Worm (Caenorhabditis elegans) whole organism, L4/young adult: ENCODE results near the gene ZK856.11.

Source experiments
- dao-5 ChIP-seq: sonication (generic microtip); optimal IDR thresholded peaks from 2 replicates; lab custom pipeline; 2016; ENCODE audit warnings: missing genotype, missing genetic modification characterization, moderate library complexity, missing compliant biosample characterization
- him-1 ChIP-seq: sonication (generic microtip); optimal IDR thresholded peaks from 2 replicates; lab custom pipeline; 2016; ENCODE audit warnings: missing genotype, missing genetic modification reagents, missing genetic modification characterization, missing compliant biosample characterization

ce11 chrV:10252682-10253081, 47.9 kb upstream of the ZK856.11 start:
- no peak for TF ChIP-seq him-1
- TF ChIP-seq dao-5 (tag; lab: Kevin White, UChicago): no peak
